1 fruit fly cellular context compared by ENCODE assay signal in the genomic region with DNA sequence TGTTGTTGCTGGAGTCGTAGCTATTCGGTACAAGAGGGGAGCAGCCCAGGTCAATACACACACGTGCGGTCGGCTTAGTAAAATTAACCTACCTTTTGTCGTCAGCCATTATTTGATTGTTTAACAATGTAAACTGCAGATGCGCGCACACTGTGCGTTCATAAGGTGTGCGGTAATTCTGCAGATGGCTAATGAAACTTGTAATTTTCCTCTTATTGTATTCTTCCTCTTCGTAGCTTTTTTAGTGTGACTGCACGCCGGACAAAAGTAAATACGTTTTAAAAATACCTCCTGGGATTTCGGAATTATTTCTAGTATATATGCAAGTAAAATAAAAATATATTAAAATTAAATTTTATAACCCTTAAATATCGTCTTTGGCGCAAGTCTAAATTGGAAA.
TF ChIP-seq lines count a peak whose summit lies in the region.

Gene Prp4k (minus strand): TSS at position 258 of the 400 bp plus-strand sequence.

TF ChIP-seq in whole organism, embryonic, 481 proteins besides CTCF, POLR2A, EP300 and RAD21 (continued from another document):
- TF ChIP-seq CG15514 (GFP tag; optimal IDR thresholded peaks at IDR 0.05; lab: Kevin White, UChicago) (peak; percentile 39), vvl (GFP tag; IDR thresholded peaks at IDR 0.05; lab: Robert Waterston, UW) (no peak), CG17385 (GFP tag; optimal IDR thresholded peaks at IDR 0.05; lab: Kevin White, UChicago) (peak; percentile 92), bcd (GFP tag; optimal IDR thresholded peaks at IDR 0.05; lab: Kevin White, UChicago) (no peak), bigmax (GFP tag; optimal IDR thresholded peaks at IDR 0.05; lab: Kevin White, UChicago) (peak; percentile 56), CG4360 (GFP tag; IDR thresholded peaks at IDR 0.05; lab: Robert Waterston, UW) (no peak), CG12219 (GFP tag; optimal IDR thresholded peaks at IDR 0.05; lab: Kevin White, UChicago) (no peak), NFAT (GFP tag; IDR thresholded peaks at IDR 0.05; lab: Robert Waterston, UW) (no peak), bsh (GFP tag; optimal IDR thresholded peaks at IDR 0.05; lab: Kevin White, UChicago) (no peak), MESR4 (GFP tag; optimal IDR thresholded peaks at IDR 0.05; lab: Kevin White, UChicago) (peak; percentile 97), YL-1 (GFP tag; optimal IDR thresholded peaks at IDR 0.05; lab: Kevin White, UChicago) (peak; percentile 72), stwl (tag; optimal IDR thresholded peaks at IDR 0.05; lab: Kevin White, UChicago) (peak; percentile 50), CG32767 (GFP tag; IDR thresholded peaks at IDR 0.05; lab: Robert Waterston, UW) (no peak), CG14710 (tag; optimal IDR thresholded peaks at IDR 0.05; lab: Kevin White, UChicago) (peak; percentile 37), yki (optimal IDR thresholded peaks at IDR 0.05; lab: Kevin White, UChicago) (no peak), nom (GFP tag; optimal IDR thresholded peaks at IDR 0.05; lab: Kevin White, UChicago) (peak; percentile 49), gfzf (GFP tag; optimal IDR thresholded peaks at IDR 0.05; lab: Kevin White, UChicago) (peak; percentile 67), Dll (GFP tag; IDR thresholded peaks at IDR 0.05; lab: Robert Waterston, UW; ENCODE audit: partially characterized antibody) (0 out of 4 replicates have a peak, but pooled peaks have one; percentile 33), CG14860 (GFP tag; IDR thresholded peaks at IDR 0.05; lab: Robert Waterston, UW; ENCODE audit: partially characterized antibody) (0 out of 3 replicates have a peak, but pooled peaks have one; percentile 26), pnt (GFP tag; optimal IDR thresholded peaks at IDR 0.05; lab: Kevin White, UChicago) (no peak), sqz (GFP tag; optimal IDR thresholded peaks at IDR 0.05; lab: Kevin White, UChicago) (no peak), Ets65A (GFP tag; lab: Kevin White, UChicago) (no peak), BEAF-32 (GFP tag; optimal IDR thresholded peaks at IDR 0.05; lab: Kevin White, UChicago) (peak; percentile 11), luna (GFP tag; optimal IDR thresholded peaks at IDR 0.05; lab: Kevin White, UChicago) (no peak), Dp (GFP tag; optimal IDR thresholded peaks at IDR 0.05; lab: Kevin White, UChicago) (peak; percentile 4), trem (tag; optimal IDR thresholded peaks at IDR 0.05; lab: Kevin White, UChicago) (peak; percentile 41), CG9817 (tag; optimal IDR thresholded peaks at IDR 0.05; lab: Kevin White, UChicago) (no peak), CG10267 (tag; optimal IDR thresholded peaks at IDR 0.05; lab: Kevin White, UChicago) (peak; percentile 4), CG6791 (GFP tag; IDR thresholded peaks at IDR 0.05; lab: Robert Waterston, UW; ENCODE audit: partially characterized antibody) (no peak), pzg (GFP tag; optimal IDR thresholded peaks at IDR 0.05; lab: Kevin White, UChicago) (peak; percentile 50), Dip2 (GFP tag; IDR thresholded peaks at IDR 0.05; lab: Robert Waterston, UW) (no peak), CG14014 (GFP tag; IDR thresholded peaks at IDR 0.05; lab: Robert Waterston, UW) (no peak), exex (tag; optimal IDR thresholded peaks at IDR 0.05; lab: Kevin White, UChicago) (no peak), Nf-YA (GFP tag; IDR thresholded peaks at IDR 0.05; lab: Robert Waterston, UW) (no peak), CG12659 (GFP tag; optimal IDR thresholded peaks at IDR 0.05; lab: Kevin White, UChicago) (peak; percentile 63), CG34422 (GFP tag; IDR thresholded peaks at IDR 0.05; lab: Robert Waterston, UW) (peak; percentile 27; the same call in 1 of the 3 replicates), MBD-R2 (GFP tag; IDR thresholded peaks at IDR 0.05; lab: Robert Waterston, UW) (peak; percentile 61), Pdp1 (GFP tag; optimal IDR thresholded peaks at IDR 0.05; lab: Kevin White, UChicago) (no peak), Stat92E (GFP tag; optimal IDR thresholded peaks at IDR 0.05; lab: Kevin White, UChicago) (peak in 1 of 3 experiments; percentile 33), croc (GFP tag; conservative IDR thresholded peaks at IDR 0.05; lab: Robert Waterston, UW) (no peak), zen2 (GFP tag; IDR thresholded peaks at IDR 0.05; lab: Robert Waterston, UW; ENCODE audit: partially characterized antibody) (no peak), Nf-YC (tag; optimal IDR thresholded peaks at IDR 0.05; lab: Kevin White, UChicago) (no peak), CG32532 (GFP tag; IDR thresholded peaks at IDR 0.05; lab: Robert Waterston, UW) (no peak), crol (GFP tag; IDR thresholded peaks at IDR 0.05; lab: Robert Waterston, UW) (peak; percentile 42; the same call in 1 of the 2 replicates), CG9215 (GFP tag; IDR thresholded peaks at IDR 0.05; lab: Robert Waterston, UW) (no peak), rib (GFP tag; IDR thresholded peaks at IDR 0.05; lab: Robert Waterston, UW) (no peak), CG4617 (GFP tag; optimal IDR thresholded peaks at IDR 0.05; lab: Kevin White, UChicago; ENCODE audit: borderline replicate concordance) (peak; percentile 87), abd-A (tag; optimal IDR thresholded peaks at IDR 0.05; lab: Kevin White, UChicago) (no peak)
